Fruit fly (Drosophila melanogaster): ENCODE measurements around the gene MICU3.

MICU3 gene

dm6 chr3R:19846870-19847590 lies at the start of gene MICU3:
MICU3 (plus strand) TSS chr3R:19847311.
- TF ChIP-seq CG8478 (optimal IDR thresholded peaks at IDR 0.05) (no peak), CTCF (optimal IDR thresholded peaks at IDR 0.05) (no peak)

dm6 chr3R:19799614-19800013 lies 47.5 kb upstream of the MICU3 start:
- TF ChIP-seq CG8478 (optimal IDR thresholded peaks at IDR 0.05) (no peak), CTCF (optimal IDR thresholded peaks at IDR 0.05) (no peak)

dm6 chr3R:19801752-19802151 lies 45.4 kb upstream of the MICU3 start:
- TF ChIP-seq CG8478 (optimal IDR thresholded peaks at IDR 0.05) = no peak
- TF ChIP-seq CTCF (optimal IDR thresholded peaks at IDR 0.05) = no peak

- TF ChIP-seq CG8478 (optimal IDR thresholded peaks at IDR 0.05) (no peak), CTCF (optimal IDR thresholded peaks at IDR 0.05) (no peak)
Measured at dm6 chr3R:19802508-19802907, 44.6 kb upstream of the MICU3 start.

- no peak for TF ChIP-seq CG8478 (optimal IDR thresholded peaks at IDR 0.05)
- TF ChIP-seq CTCF (optimal IDR thresholded peaks at IDR 0.05) = no peak
Measured at dm6 chr3R:19803539-19803938, 43.6 kb upstream of the MICU3 start.

dm6 chr3R:19804905-19805304 lies 42.2 kb upstream of the MICU3 start:
- TF ChIP-seq CTCF (optimal IDR thresholded peaks at IDR 0.05) (no peak), CG8478 (optimal IDR thresholded peaks at IDR 0.05) (no peak)

- TF ChIP-seq CTCF (optimal IDR thresholded peaks at IDR 0.05) (no peak), CG8478 (optimal IDR thresholded peaks at IDR 0.05) (no peak)
Measured at dm6 chr3R:19807148-19807547, 40.0 kb upstream of the MICU3 start.

- TF ChIP-seq CTCF (optimal IDR thresholded peaks at IDR 0.05) (no peak), CG8478 (optimal IDR thresholded peaks at IDR 0.05) (no peak)
Measured at dm6 chr3R:19807745-19808429, 39.2 kb upstream of the MICU3 start.

dm6 chr3R:19808430-19808756 lies 38.7 kb upstream of the MICU3 start:
- TF ChIP-seq CG8478 (optimal IDR thresholded peaks at IDR 0.05) = no peak
- no peak for TF ChIP-seq CTCF (optimal IDR thresholded peaks at IDR 0.05)

dm6 chr3R:19811510-19811909 lies 35.6 kb upstream of the MICU3 start:
- no peak for TF ChIP-seq CTCF (optimal IDR thresholded peaks at IDR 0.05)
- TF ChIP-seq CG8478 (optimal IDR thresholded peaks at IDR 0.05) = no peak

dm6 chr3R:19812472-19812871 lies 34.6 kb upstream of the MICU3 start:
- no peak for TF ChIP-seq CTCF (optimal IDR thresholded peaks at IDR 0.05)
- TF ChIP-seq CG8478 (optimal IDR thresholded peaks at IDR 0.05) = no peak

- no peak for TF ChIP-seq CTCF (optimal IDR thresholded peaks at IDR 0.05)
- TF ChIP-seq CG8478 (optimal IDR thresholded peaks at IDR 0.05) = no peak
Measured at dm6 chr3R:19813217-19813616, 33.9 kb upstream of the MICU3 start.

dm6 chr3R:19816758-19817157 lies 30.4 kb upstream of the MICU3 start:
- no peak for TF ChIP-seq CG8478 (optimal IDR thresholded peaks at IDR 0.05)
- TF ChIP-seq CTCF (optimal IDR thresholded peaks at IDR 0.05) = no peak

dm6 chr3R:19820994-19821393 lies 26.1 kb upstream of the MICU3 start:
- TF ChIP-seq CTCF (optimal IDR thresholded peaks at IDR 0.05) (no peak), CG8478 (optimal IDR thresholded peaks at IDR 0.05) (no peak)

dm6 chr3R:19822138-19822537 lies 25.0 kb upstream of the MICU3 start:
- TF ChIP-seq CTCF (optimal IDR thresholded peaks at IDR 0.05) (no peak), CG8478 (optimal IDR thresholded peaks at IDR 0.05) (no peak)

- TF ChIP-seq CG8478 (optimal IDR thresholded peaks at IDR 0.05) = no peak
- no peak for TF ChIP-seq CTCF (optimal IDR thresholded peaks at IDR 0.05)
Measured at dm6 chr3R:19824480-19824879, 22.6 kb upstream of the MICU3 start.

dm6 chr3R:19826355-19826754 lies 20.8 kb upstream of the MICU3 start:
- no peak for TF ChIP-seq CTCF (optimal IDR thresholded peaks at IDR 0.05)
- no peak for TF ChIP-seq CG8478 (optimal IDR thresholded peaks at IDR 0.05)
